Worm (Caenorhabditis elegans) whole organism, young adult: ENCODE data around the gene zzz-1.

ENCODE experiments used
- B0336.3 ChIP-seq: fragments of 200-800 bp; sonication (Bioruptor generic); IDR thresholded peaks from 2 replicates; pipeline ENCODE4 v1.3.6; 2022; ENCODE audit warnings: missing genetic modification characterization, missing compliant biosample characterization
- C17E4.6 ChIP-seq: fragments of 200-800 bp; sonication (Bioruptor generic); IDR thresholded peaks from 2 replicates; pipeline ENCODE4 v1.3.6; 2022; ENCODE audit warnings: missing genetic modification reagents, missing genetic modification characterization, missing compliant biosample characterization
- D2030.7 ChIP-seq: fragments of 200-800 bp; sonication (Bioruptor generic); IDR thresholded peaks from 2 replicates; pipeline ENCODE4 v1.3.6; 2022; ENCODE audit warnings: missing genetic modification reagents, missing genetic modification characterization, missing compliant biosample characterization
- F22D6.2 ChIP-seq: sonication (generic microtip); optimal IDR thresholded peaks from 2 replicates; lab custom pipeline; 2016; ENCODE audit warnings: mild to moderate bottlenecking, missing genetic modification characterization, missing compliant biosample characterization
- F49E8.2 ChIP-seq: sonication (generic microtip); optimal IDR thresholded peaks from 3 replicates; lab custom pipeline; 2017; ENCODE audit warnings: missing genetic modification characterization, mild to moderate bottlenecking, missing compliant biosample characterization, antibody characterized with exemption, moderate library complexity; ENCODE audit not compliant: insufficient read depth
- F57A8.1 ChIP-seq: fragments of 200-800 bp; sonication (Bioruptor generic); optimal IDR thresholded peaks from 2 replicates; lab custom pipeline; 2018; ENCODE audit warnings: mild to moderate bottlenecking, missing genetic modification characterization, moderate library complexity, missing compliant biosample characterization
- K11D2.4 ChIP-seq: fragments of 200-800 bp; sonication (Bioruptor generic); IDR thresholded peaks from 2 replicates; pipeline ENCODE4 v1.3.6; 2022; ENCODE audit warnings: missing genetic modification reagents, missing genetic modification characterization, missing compliant biosample characterization
- K12H6.12 ChIP-seq: fragments of 200-800 bp; sonication (Bioruptor generic); optimal IDR thresholded peaks from 2 replicates; lab custom pipeline; 2018; ENCODE audit warnings: mild to moderate bottlenecking, missing genetic modification characterization, missing compliant biosample characterization
- T07F8.4 ChIP-seq: sonication (generic microtip); optimal IDR thresholded peaks from 2 replicates; lab custom pipeline; 2016; ENCODE audit warnings: mild to moderate bottlenecking, missing genetic modification characterization, moderate library complexity, missing compliant biosample characterization
- ZK185.1 ChIP-seq: sonication (generic microtip); optimal IDR thresholded peaks from 2 replicates; lab custom pipeline; 2016; ENCODE audit warnings: mild to moderate bottlenecking, missing genetic modification characterization, missing compliant biosample characterization; ENCODE audit not compliant: poor library complexity, severe bottlenecking
- akir-1 ChIP-seq: fragments of 200-800 bp; sonication (Bioruptor generic); optimal IDR thresholded peaks from 2 replicates; lab custom pipeline; 2018; ENCODE audit warnings: mild to moderate bottlenecking, missing genetic modification characterization, moderate library complexity, missing compliant biosample characterization
- aptf-3 ChIP-seq: fragments of 200-800 bp; sonication (Bioruptor generic); IDR thresholded peaks from 2 replicates; pipeline ENCODE4 v1.3.6; 2022; ENCODE audit warnings: missing genetic modification characterization, missing compliant biosample characterization
- attf-3 ChIP-seq: fragments of 200-800 bp; sonication (Bioruptor generic); conservative IDR thresholded peaks from 2 replicates; pipeline ENCODE4 v1.3.6; 2022; ENCODE audit warnings: missing genetic modification reagents, missing genetic modification characterization, missing compliant biosample characterization
- attf-5 ChIP-seq: fragments of 200-800 bp; sonication (Bioruptor generic); optimal IDR thresholded peaks from 2 replicates; lab custom pipeline; 2018; ENCODE audit warnings: mild to moderate bottlenecking, missing genetic modification characterization, missing compliant biosample characterization
- bed-2 ChIP-seq: fragments of 200-800 bp; sonication (Bioruptor generic); IDR thresholded peaks from 2 replicates; pipeline ENCODE4 v1.3.6; 2022; ENCODE audit warnings: missing genetic modification reagents, missing genetic modification characterization, missing compliant biosample characterization
- cebp-2 ChIP-seq: fragments of 200-800 bp; sonication (Bioruptor generic); IDR thresholded peaks from 2 replicates; pipeline ENCODE4 v1.3.6; 2022; ENCODE audit warnings: missing genetic modification characterization, missing compliant biosample characterization
- dox-1 ChIP-seq: fragments of 200-800 bp; sonication (Bioruptor generic); IDR thresholded peaks from 2 replicates; pipeline ENCODE4 v1.3.6; 2022; ENCODE audit warnings: missing genetic modification reagents, missing genetic modification characterization, missing compliant biosample characterization
- efl-1 ChIP-seq: fragments of 150-350 bp; optimal IDR thresholded peaks from 2 replicates; lab custom pipeline; 2014; ENCODE audit warnings: missing biosample characterization, missing genetic modification reagents, missing genetic modification characterization
- egl-44 ChIP-seq: fragments of 200-800 bp; sonication (Bioruptor generic); IDR thresholded peaks from 2 replicates; pipeline ENCODE4 v1.3.6; 2022; ENCODE audit warnings: missing genetic modification reagents, missing genetic modification characterization, missing compliant biosample characterization
- him-1 ChIP-seq: sonication (generic microtip); optimal IDR thresholded peaks from 2 replicates; lab custom pipeline; 2016; ENCODE audit warnings: missing genotype, missing genetic modification reagents, missing genetic modification characterization, missing compliant biosample characterization
- hlh-12 ChIP-seq: sonication (generic microtip); optimal IDR thresholded peaks from 2 replicates; lab custom pipeline; 2016; ENCODE audit warnings: missing genetic modification characterization, missing compliant biosample characterization
- hlh-26 ChIP-seq: fragments of 200-800 bp; sonication (Bioruptor generic); conservative IDR thresholded peaks from 2 replicates; pipeline ENCODE4 v1.3.6; 2022; ENCODE audit warnings: missing genetic modification reagents, missing genetic modification characterization, missing compliant biosample characterization
- hrde-1 ChIP-seq: sonication (generic microtip); optimal IDR thresholded peaks from 2 replicates; lab custom pipeline; 2016; ENCODE audit warnings: missing genetic modification characterization, mild to moderate bottlenecking, missing compliant biosample characterization, moderate library complexity, missing genotype, missing genetic modification reagents, borderline replicate concordance
- let-607 ChIP-seq, 2 experiments: fragments of 200-800 bp in 1 of 2; sonication (Bioruptor generic) in 1 of 2; sonication (generic microtip) in 1 of 2; optimal IDR thresholded peaks; 2 replicates each; lab custom pipeline; 2016 to 2018; ENCODE audit warnings: mild to moderate bottlenecking in 2 of 2, missing compliant biosample characterization in 2 of 2, missing genetic modification characterization in 2 of 2, moderate library complexity in 2 of 2, missing genotype in 1 of 2
- lin-26 ChIP-seq: fragments of 200-800 bp; sonication (Bioruptor generic); IDR thresholded peaks from 2 replicates; pipeline ENCODE4 v1.3.6; 2022; ENCODE audit warnings: missing genetic modification reagents, missing genetic modification characterization, missing compliant biosample characterization
- lin-40 ChIP-seq: sonication (generic microtip); optimal IDR thresholded peaks from 2 replicates; lab custom pipeline; 2016; ENCODE audit warnings: missing genetic modification characterization, mild to moderate bottlenecking, missing compliant biosample characterization, missing genotype, missing genetic modification reagents
- lsl-1 ChIP-seq: fragments of 200-800 bp; sonication (Bioruptor generic); optimal IDR thresholded peaks from 2 replicates; lab custom pipeline; 2018; ENCODE audit warnings: mild to moderate bottlenecking, missing genetic modification characterization, moderate library complexity, missing compliant biosample characterization
- madf-3 ChIP-seq: fragments of 200-800 bp; sonication (Bioruptor generic); IDR thresholded peaks from 2 replicates; pipeline ENCODE4 v1.3.6; 2022; ENCODE audit warnings: missing genetic modification reagents, missing genetic modification characterization, missing compliant biosample characterization
- mel-28 ChIP-seq: sonication (generic microtip); optimal IDR thresholded peaks from 2 replicates; lab custom pipeline; 2016; ENCODE audit warnings: borderline replicate concordance, mild to moderate bottlenecking, missing genetic modification characterization, missing compliant biosample characterization
- nfya-1 ChIP-seq: sonication (generic microtip); optimal IDR thresholded peaks from 2 replicates; lab custom pipeline; 2017; ENCODE audit warnings: antibody characterized with exemption, missing compliant biosample characterization, missing genetic modification characterization, borderline replicate concordance; ENCODE audit not compliant: insufficient read depth
- nfya-2 ChIP-seq: fragments of 200-800 bp; sonication (Bioruptor generic); IDR thresholded peaks from 2 replicates; pipeline ENCODE4 v1.3.6; 2022; ENCODE audit warnings: missing genetic modification reagents, missing genetic modification characterization, missing compliant biosample characterization
- nhr-179 ChIP-seq: sonication (generic microtip); optimal IDR thresholded peaks from 2 replicates; lab custom pipeline; 2016; ENCODE audit warnings: mild to moderate bottlenecking, missing genetic modification characterization, missing compliant biosample characterization
- nhr-80 ChIP-seq: sonication (generic microtip); optimal IDR thresholded peaks from 2 replicates; lab custom pipeline; 2016; ENCODE audit warnings: missing genetic modification characterization, missing compliant biosample characterization
- nhr-90 ChIP-seq: sonication (generic microtip); optimal IDR thresholded peaks from 2 replicates; lab custom pipeline; 2016; ENCODE audit warnings: missing genotype, mild to moderate bottlenecking, missing genetic modification characterization, missing compliant biosample characterization
- pha-4 ChIP-seq: fragments of 150-350 bp; sonication (generic microtip); optimal IDR thresholded peaks from 2 replicates; lab custom pipeline; 2014; ENCODE audit warnings: missing biosample characterization, missing genetic modification reagents, missing genetic modification characterization
- rcor-1 ChIP-seq: fragments of 200-800 bp; sonication (Bioruptor generic); IDR thresholded peaks from 2 replicates; pipeline ENCODE4 v1.3.6; 2022; ENCODE audit warnings: missing genetic modification reagents, missing genetic modification characterization, missing compliant biosample characterization
- repo-1 ChIP-seq: sonication (generic microtip); optimal IDR thresholded peaks from 2 replicates; lab custom pipeline; 2017; ENCODE audit warnings: mild to moderate bottlenecking, missing genetic modification characterization, missing compliant biosample characterization
- snpc-1.1 ChIP-seq: sonication (generic microtip); optimal IDR thresholded peaks from 2 replicates; lab custom pipeline; 2017; ENCODE audit warnings: missing genetic modification characterization, mild to moderate bottlenecking, missing compliant biosample characterization, antibody characterized with exemption, moderate library complexity, missing genotype, missing genetic modification reagents; ENCODE audit not compliant: insufficient read depth
- snpc-1.3 ChIP-seq: sonication (generic microtip); optimal IDR thresholded peaks from 2 replicates; lab custom pipeline; 2017; ENCODE audit warnings: missing genetic modification characterization, mild to moderate bottlenecking, missing compliant biosample characterization, antibody characterized with exemption, moderate library complexity, missing genotype, missing genetic modification reagents; ENCODE audit not compliant: insufficient read depth
- tbp1 ChIP-seq: fragments of 200-800 bp; sonication (Bioruptor generic); optimal IDR thresholded peaks from 2 replicates; lab custom pipeline; 2018; ENCODE audit warnings: mild to moderate bottlenecking, missing genetic modification characterization, missing compliant biosample characterization
- tlf-1 ChIP-seq: fragments of 200-800 bp; sonication (Bioruptor generic); optimal IDR thresholded peaks from 2 replicates; lab custom pipeline; 2018; ENCODE audit warnings: mild to moderate bottlenecking, missing genetic modification characterization, missing compliant biosample characterization
- ztf-26 ChIP-seq: sonication (generic microtip); optimal IDR thresholded peaks from 2 replicates; lab custom pipeline; 2017; ENCODE audit warnings: missing genetic modification characterization, missing compliant biosample characterization
- ztf-6 ChIP-seq: fragments of 200-800 bp; sonication (Bioruptor generic); IDR thresholded peaks from 2 replicates; pipeline ENCODE4 v1.3.6; 2022; ENCODE audit warnings: missing genetic modification reagents, missing genetic modification characterization, missing compliant biosample characterization

Gene zzz-1

ce11 chrV:10874938-10875599 lies 33.9 kb downstream of the zzz-1 start (continued):
- TF ChIP-seq ZK185.1 (tag; lab: Kevin White, UChicago), result no peak
- TF ChIP-seq hlh-26 (GFP tag; lab: Robert Waterston, UW), result no peak
- TF ChIP-seq rcor-1 (GFP tag; lab: Robert Waterston, UW), result no peak
- no peak for TF ChIP-seq nhr-179 (tag; lab: Kevin White, UChicago)

- TF ChIP-seq egl-44 (no peak), F22D6.2 (tag; lab: Kevin White, UChicago) (no peak), C17E4.6 (no peak), T07F8.4 (no peak)
Observed at ce11 chrV:10873190-10873589, 35.8 kb downstream of the zzz-1 start.

ce11 chrV:10871457-10871861 lies 37.5 kb downstream of the zzz-1 start:
- TF ChIP-seq snpc-1.3 (tag; lab: Kevin White, UChicago) (no peak), him-1 (no peak), lin-26 (GFP tag; lab: Robert Waterston, UW) (no peak), nhr-90 (tag; lab: Kevin White, UChicago) (no peak), tlf-1 (GFP tag; lab: Kevin White, UChicago) (no peak), nfya-2 (no peak), lsl-1 (GFP tag; lab: Kevin White, UChicago) (no peak), lin-40 (tag; lab: Kevin White, UChicago) (peak; percentile 74), nfya-1 (no peak), bed-2 (GFP tag; lab: Robert Waterston, UW) (peak; percentile 48; the same call in 1 of the 2 replicates), attf-5 (GFP tag; lab: Kevin White, UChicago) (peak; percentile 76), K12H6.12 (tag; lab: Kevin White, UChicago) (peak; percentile 93), akir-1 (GFP tag; lab: Kevin White, UChicago) (no peak), pha-4 (tag; lab: Kevin White, UChicago) (no peak), ztf-6 (GFP tag; lab: Robert Waterston, UW) (no peak), hrde-1 (tag; lab: Kevin White, UChicago) (no peak), F49E8.2 (no peak), tbp1 (GFP tag; lab: Kevin White, UChicago) (peak; percentile 3), nhr-80 (tag; lab: Kevin White, UChicago) (peak; percentile 59), attf-3 (GFP tag; lab: Robert Waterston, UW) (no peak), T07F8.4 (peak; percentile 21), let-607 (tag; optimal IDR thresholded peaks at IDR 0.05; lab: Kevin White, UChicago) (peak in 1 of 2 experiments; percentile 15), dox-1 (peak; percentile 72), B0336.3 (GFP tag; lab: Robert Waterston, UW) (peak; percentile 52; the same call in 1 of the 2 replicates), mel-28 (tag; lab: Kevin White, UChicago) (no peak), repo-1 (tag; lab: Kevin White, UChicago) (peak; percentile 12), madf-3 (GFP tag; lab: Robert Waterston, UW) (no peak), snpc-1.1 (tag; lab: Kevin White, UChicago) (no peak), hlh-26 (GFP tag; lab: Robert Waterston, UW) (no peak), D2030.7 (GFP tag; lab: Robert Waterston, UW) (no peak), aptf-3 (GFP tag; lab: Robert Waterston, UW) (no peak), efl-1 (GFP tag; lab: Kevin White, UChicago) (no peak), hlh-12 (tag; lab: Kevin White, UChicago) (no peak), cebp-2 (no peak), egl-44 (no peak), ztf-26 (peak; percentile 45), K11D2.4 (GFP tag; lab: Robert Waterston, UW) (peak; percentile 51; the same call in 1 of the 2 replicates), F57A8.1 (GFP tag; lab: Kevin White, UChicago) (no peak)
